Worm (Caenorhabditis elegans): ENCODE data around the gene clec-31.

ce11 chrV:16888788-16889325 is 31.0 kb upstream of the clec-31 start, which contains the start of the genes ifas-2 and fbxa-44:
- no peak for TF ChIP-seq dmd-4 (tag; optimal IDR thresholded peaks at IDR 0.05; ENCODE audit: borderline replicate concordance)
- no peak for TF ChIP-seq pha-4 (tag; optimal IDR thresholded peaks at IDR 0.05)
- TF ChIP-seq pros-1 (tag; optimal IDR thresholded peaks at IDR 0.05): no peak
